Fruit fly (Drosophila melanogaster) whole organism, prepupa: ENCODE data around the gene kis.

Experiments used
- Blimp-1 ChIP-seq: fragments of 200-800 bp; sonication (Bioruptor generic); optimal IDR thresholded peaks from 3 replicates; lab custom pipeline; 2017; ENCODE audit warnings: missing biosample characterization, missing genetic modification characterization, mild to moderate bottlenecking, moderate library complexity, missing genetic modification reagents
- CG10631 ChIP-seq: fragments of 200-800 bp; sonication (Bioruptor generic); optimal IDR thresholded peaks from 2 replicates; lab custom pipeline; 2016; ENCODE audit warnings: missing biosample characterization, missing genetic modification characterization
- CG10669 ChIP-seq: fragments of 200-800 bp; sonication (Bioruptor generic); optimal IDR thresholded peaks from 3 replicates; lab custom pipeline; 2018; ENCODE audit warnings: missing biosample characterization, mild to moderate bottlenecking, missing genetic modification characterization, moderate library complexity
- CG11294 ChIP-seq: fragments of 200-800 bp; sonication (Bioruptor generic); IDR thresholded peaks from 2 replicates; pipeline ENCODE4 v1.3.6; 2022; ENCODE audit warnings: missing biosample characterization, missing genetic modification characterization
- CG11902 ChIP-seq: fragments of 200-800 bp; sonication (Bioruptor generic); optimal IDR thresholded peaks from 3 replicates; lab custom pipeline; 2016; ENCODE audit warnings: missing biosample characterization, missing genetic modification characterization
- CG15336 ChIP-seq: fragments of 200-800 bp; sonication (Bioruptor generic); IDR thresholded peaks from 2 replicates; pipeline ENCODE4 v1.3.6; 2022; ENCODE audit warnings: missing biosample characterization, missing genetic modification characterization
- CG1621 ChIP-seq: fragments of 200-800 bp; sonication (Bioruptor generic); optimal IDR thresholded peaks from 3 replicates; lab custom pipeline; 2018; ENCODE audit warnings: missing biosample characterization, mild to moderate bottlenecking, missing genetic modification characterization
- CG16779 ChIP-seq: fragments of 200-800 bp; sonication (Bioruptor generic); optimal IDR thresholded peaks from 3 replicates; lab custom pipeline; 2017; ENCODE audit warnings: missing biosample characterization, mild to moderate bottlenecking, missing genetic modification characterization
- CG3032 ChIP-seq: fragments of 200-800 bp; optimal IDR thresholded peaks from 2 replicates; lab custom pipeline; 2019; ENCODE audit warnings: missing biosample characterization, mild to moderate bottlenecking, missing genetic modification characterization, moderate library complexity
- CG31627 ChIP-seq: fragments of 200-800 bp; sonication (Bioruptor generic); optimal IDR thresholded peaks from 3 replicates; lab custom pipeline; 2016; ENCODE audit warnings: missing biosample characterization, missing genetic modification characterization
- CG32006 ChIP-seq: fragments of 200-800 bp; sonication (Bioruptor generic); optimal IDR thresholded peaks from 3 replicates; lab custom pipeline; 2017; ENCODE audit warnings: missing biosample characterization, mild to moderate bottlenecking, missing genetic modification characterization
- CG3919 ChIP-seq: fragments of 200-800 bp; sonication (Bioruptor generic); optimal IDR thresholded peaks from 3 replicates; lab custom pipeline; 2016; ENCODE audit warnings: missing biosample characterization, missing genetic modification characterization
- CG4318 ChIP-seq: fragments of 200-800 bp; sonication (Bioruptor generic); optimal IDR thresholded peaks from 3 replicates; lab custom pipeline; 2017; ENCODE audit warnings: missing biosample characterization, mild to moderate bottlenecking, missing genetic modification characterization
- CG6163 ChIP-seq: fragments of 200-800 bp; sonication (Bioruptor generic); IDR thresholded peaks from 3 replicates; pipeline ENCODE4 v1.3.6; 2022; ENCODE audit warnings: missing biosample characterization, missing genetic modification characterization
- CG6792 ChIP-seq: fragments of 200-800 bp; sonication (Bioruptor generic); optimal IDR thresholded peaks from 3 replicates; lab custom pipeline; 2016; ENCODE audit warnings: missing biosample characterization, missing genetic modification characterization
- CG6808 ChIP-seq: fragments of 200-800 bp; sonication (Bioruptor generic); optimal IDR thresholded peaks from 3 replicates; lab custom pipeline; 2017; ENCODE audit warnings: missing biosample characterization, missing genetic modification characterization, mild to moderate bottlenecking, moderate library complexity, missing genetic modification reagents
- CG6854 ChIP-seq: fragments of 200-800 bp; sonication (Bioruptor generic); optimal IDR thresholded peaks from 2 replicates; lab custom pipeline; 2017; ENCODE audit warnings: missing biosample characterization, mild to moderate bottlenecking, missing genetic modification characterization
- CG7368 ChIP-seq: fragments of 200-800 bp; sonication (Bioruptor generic); optimal IDR thresholded peaks from 3 replicates; lab custom pipeline; 2016; ENCODE audit warnings: missing biosample characterization, missing genetic modification characterization
- CG8119 ChIP-seq: fragments of 200-800 bp; sonication (Bioruptor generic); IDR thresholded peaks from 3 replicates; pipeline ENCODE4 v1.3.6; 2022; ENCODE audit warnings: missing biosample characterization, missing genetic modification characterization
- CG8319 ChIP-seq: fragments of 200-800 bp; sonication (Bioruptor generic); optimal IDR thresholded peaks from 3 replicates; lab custom pipeline; 2016; ENCODE audit warnings: missing biosample characterization, missing genetic modification characterization
- CG8632 ChIP-seq: fragments of 200-800 bp; sonication (Bioruptor generic); optimal IDR thresholded peaks from 3 replicates; lab custom pipeline; 2016; ENCODE audit warnings: missing biosample characterization, missing genetic modification characterization
- Eip75B ChIP-seq: fragments of 200-800 bp; sonication (Bioruptor generic); optimal IDR thresholded peaks from 3 replicates; lab custom pipeline; 2016; ENCODE audit warnings: missing biosample characterization, missing genetic modification characterization
- Eip93F ChIP-seq: fragments of 200-800 bp; sonication (Bioruptor generic); optimal IDR thresholded peaks from 2 replicates; lab custom pipeline; 2016; ENCODE audit warnings: missing biosample characterization, mild to moderate bottlenecking, missing genetic modification characterization
- Ets21C ChIP-seq: fragments of 200-800 bp; sonication (Bioruptor generic); optimal IDR thresholded peaks from 3 replicates; lab custom pipeline; 2016; ENCODE audit warnings: missing biosample characterization, missing genetic modification characterization
- Gug ChIP-seq: fragments of 200-800 bp; sonication (Bioruptor generic); IDR thresholded peaks from 2 replicates; pipeline ENCODE4 v1.3.6; 2022; ENCODE audit warnings: missing biosample characterization, missing genetic modification characterization
- Hr38 ChIP-seq: sonication (Bioruptor generic); optimal IDR thresholded peaks from 2 replicates; lab custom pipeline; 2016; ENCODE audit warnings: missing biosample characterization, missing genetic modification characterization
- Hr4 ChIP-seq: fragments of 200-800 bp; sonication (Bioruptor generic); optimal IDR thresholded peaks from 3 replicates; lab custom pipeline; 2016; ENCODE audit warnings: missing biosample characterization, missing genetic modification characterization
- Lpt ChIP-seq: fragments of 200-800 bp; sonication (Bioruptor generic); optimal IDR thresholded peaks from 3 replicates; lab custom pipeline; 2016; ENCODE audit warnings: missing biosample characterization, missing genetic modification characterization
- Met ChIP-seq: fragments of 200-800 bp; sonication (Bioruptor generic); optimal IDR thresholded peaks from 3 replicates; lab custom pipeline; 2016; ENCODE audit warnings: missing biosample characterization, missing genetic modification characterization
- OdsH ChIP-seq: fragments of 200-800 bp; sonication (Bioruptor generic); optimal IDR thresholded peaks from 3 replicates; lab custom pipeline; 2016; ENCODE audit warnings: missing biosample characterization, missing genetic modification characterization
- Sox102F ChIP-seq: fragments of 200-800 bp; sonication (Bioruptor generic); optimal IDR thresholded peaks from 2 replicates; lab custom pipeline; 2016; ENCODE audit warnings: missing biosample characterization, mild to moderate bottlenecking, missing genetic modification characterization
- Sox15 ChIP-seq: fragments of 200-800 bp; sonication (Bioruptor generic); optimal IDR thresholded peaks from 3 replicates; lab custom pipeline; 2016; ENCODE audit warnings: missing biosample characterization, missing genetic modification characterization
- acj6 ChIP-seq: fragments of 200-800 bp; sonication (Bioruptor generic); optimal IDR thresholded peaks from 3 replicates; lab custom pipeline; 2016; ENCODE audit warnings: missing biosample characterization, missing genetic modification characterization
- cyc ChIP-seq: fragments of 200-800 bp; sonication (Bioruptor generic); optimal IDR thresholded peaks from 3 replicates; lab custom pipeline; 2016; ENCODE audit warnings: missing biosample characterization, missing genetic modification characterization
- dac ChIP-seq: fragments of 200-800 bp; sonication (Bioruptor generic); optimal IDR thresholded peaks from 2 replicates; lab custom pipeline; 2017; ENCODE audit warnings: missing biosample characterization, mild to moderate bottlenecking, missing genetic modification characterization
- dsx ChIP-seq: fragments of 200-800 bp; optimal IDR thresholded peaks from 3 replicates; lab custom pipeline; 2019; ENCODE audit warnings: missing biosample characterization, mild to moderate bottlenecking, missing genetic modification characterization, moderate library complexity; ENCODE audit not compliant: poor library complexity, severe bottlenecking
- eg ChIP-seq: fragments of 200-800 bp; sonication (Bioruptor generic); IDR thresholded peaks from 3 replicates; pipeline ENCODE4 v1.3.6; 2022; ENCODE audit warnings: missing biosample characterization, missing genetic modification characterization
- esn ChIP-seq: fragments of 200-800 bp; sonication (Bioruptor generic); optimal IDR thresholded peaks from 2 replicates; lab custom pipeline; 2016; ENCODE audit warnings: missing biosample characterization, mild to moderate bottlenecking, missing genetic modification characterization, moderate library complexity
- fd59A ChIP-seq: fragments of 200-800 bp; sonication (Bioruptor generic); optimal IDR thresholded peaks from 2 replicates; lab custom pipeline; 2017; ENCODE audit warnings: missing biosample characterization, mild to moderate bottlenecking, missing genetic modification characterization, missing genetic modification reagents
- fkh ChIP-seq: fragments of 200-800 bp; sonication (Bioruptor generic); optimal IDR thresholded peaks from 3 replicates; lab custom pipeline; 2017; ENCODE audit warnings: missing biosample characterization, mild to moderate bottlenecking, missing genetic modification characterization, moderate library complexity
- lz ChIP-seq: fragments of 200-800 bp; sonication (Bioruptor generic); optimal IDR thresholded peaks from 3 replicates; lab custom pipeline; 2016; ENCODE audit warnings: missing biosample characterization, missing genetic modification characterization
- net ChIP-seq: fragments of 200-800 bp; sonication (Bioruptor generic); optimal IDR thresholded peaks from 3 replicates; lab custom pipeline; 2016; ENCODE audit warnings: missing biosample characterization, missing genetic modification characterization
- salr ChIP-seq, 2 experiments: fragments of 200-800 bp; sonication (Bioruptor generic); optimal IDR thresholded peaks; 3 replicates each; lab custom pipeline; 2016 to 2018; ENCODE audit warnings: missing biosample characterization in 2 of 2, missing genetic modification characterization in 2 of 2, mild to moderate bottlenecking in 1 of 2
- ss ChIP-seq, 2 experiments: fragments of 200-800 bp; sonication (Bioruptor generic); optimal IDR thresholded peaks; 2 replicates in 1 of 2; 3 replicates in 1 of 2; lab custom pipeline; 2017 to 2018; ENCODE audit warnings: mild to moderate bottlenecking in 2 of 2, missing biosample characterization in 2 of 2, missing genetic modification characterization in 2 of 2, moderate library complexity in 1 of 2
- svp ChIP-seq: fragments of 200-800 bp; sonication (Bioruptor generic); peaks from one replicate; lab custom pipeline; 2016; ENCODE audit warnings: missing biosample characterization, missing genetic modification characterization
- topi ChIP-seq: fragments of 200-800 bp; sonication (Bioruptor generic); optimal IDR thresholded peaks from 3 replicates; lab custom pipeline; 2016; ENCODE audit warnings: missing biosample characterization, missing genetic modification characterization

Gene kis

DNA sequence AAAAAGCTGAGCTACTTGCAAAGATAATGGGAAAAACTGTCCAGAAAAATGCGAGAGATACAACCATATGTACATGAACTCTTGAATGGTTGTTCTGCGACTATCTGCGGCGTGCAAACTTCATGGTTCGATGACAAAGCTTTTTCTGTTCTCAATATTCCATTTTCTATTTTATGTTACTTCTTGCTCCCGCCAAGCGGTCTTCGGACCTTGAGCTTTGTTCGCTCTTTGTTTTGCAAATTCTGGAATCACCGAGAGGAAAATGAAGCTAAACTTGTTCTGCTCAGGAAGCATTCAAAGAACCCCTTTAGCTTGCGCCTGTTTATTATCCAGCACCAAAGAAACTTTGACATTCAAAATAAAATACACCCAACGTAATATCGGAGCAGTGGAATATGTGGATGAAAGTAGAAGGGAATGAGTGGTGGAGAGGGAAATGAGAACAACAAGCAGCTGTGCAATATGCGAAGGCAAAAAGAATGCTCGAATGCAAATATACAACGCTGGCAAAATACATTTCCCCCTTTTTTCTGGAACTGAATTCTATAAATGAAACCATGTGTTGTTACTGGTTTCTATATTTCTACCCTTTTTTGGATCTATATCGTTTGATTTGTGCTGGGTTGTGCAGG lies 82.2 kb downstream of the kis start (continued):
- TF ChIP-seq dsx (peak; percentile 35), net (GFP tag; lab: Kevin White, UChicago) (peak; percentile 25), CG6808 (GFP tag; lab: Kevin White, UChicago) (peak; percentile 76), CG11294 (GFP tag; lab: Robert Waterston, UW) (no peak), CG16779 (no peak), CG8632 (no peak), CG32006 (GFP tag; lab: Kevin White, UChicago) (no peak)

DNA sequence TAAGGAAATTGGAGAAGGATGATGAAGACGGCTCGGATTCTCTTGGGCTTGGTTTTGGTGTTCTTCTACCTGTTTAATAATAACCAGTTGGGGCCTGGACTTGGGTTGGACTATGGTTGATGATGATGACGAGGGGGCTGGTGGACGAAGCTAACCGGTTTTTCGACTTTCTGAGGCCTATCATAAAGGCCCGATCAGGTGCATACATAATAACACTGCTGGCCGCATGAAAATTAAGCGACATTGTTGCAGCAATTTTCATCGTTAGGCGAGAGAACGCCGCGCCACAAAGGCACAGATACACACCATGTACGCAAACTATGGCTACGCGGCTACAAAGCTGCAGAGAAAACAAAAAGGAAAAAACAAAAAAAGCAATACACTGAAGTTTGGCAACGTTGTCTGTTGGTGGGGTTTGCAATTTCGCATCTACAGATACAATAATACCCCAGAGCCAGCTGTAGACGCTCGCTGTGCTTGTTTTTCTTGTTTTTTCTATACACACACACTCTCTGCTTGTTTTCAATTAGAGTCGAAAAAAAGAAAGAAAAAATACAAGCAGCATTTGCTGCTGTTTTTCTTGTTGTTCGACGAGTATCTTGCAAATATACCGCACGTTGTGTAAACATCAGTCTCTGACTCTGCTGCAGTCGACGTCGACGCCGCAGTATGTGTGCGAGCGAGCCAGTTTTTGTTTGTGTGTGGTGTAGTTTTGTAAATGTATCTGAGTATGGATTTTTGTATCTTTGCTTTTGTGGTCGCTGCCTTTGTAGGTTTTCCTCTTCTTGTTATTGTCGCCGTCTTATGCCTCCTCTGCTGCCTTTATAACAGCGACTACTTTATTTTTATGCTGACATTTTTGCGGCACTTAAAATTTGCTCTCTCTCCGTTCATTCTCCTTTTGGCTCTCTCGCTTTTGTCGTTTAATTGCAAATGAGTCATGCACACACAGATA lies 84.2 kb downstream of the kis start:
- peak; percentile 69 for TF ChIP-seq Met (GFP tag; lab: Kevin White, UChicago)
- no peak for TF ChIP-seq CG6163
- peak; percentile 88 for TF ChIP-seq CG3032 (tag; lab: Kevin White, UChicago)
- peak; percentile 98 for TF ChIP-seq CG6808 (GFP tag; lab: Kevin White, UChicago)
- TF ChIP-seq Gug, result no peak
- TF ChIP-seq ss (GFP tag; optimal IDR thresholded peaks at IDR 0.05; lab: Kevin White, UChicago), result peak; percentile 98 to 99
- peak; percentile 82 for TF ChIP-seq CG6792 (GFP tag; lab: Kevin White, UChicago)
- no peak for TF ChIP-seq CG31627
- TF ChIP-seq lz (GFP tag; lab: Kevin White, UChicago), result peak; percentile 52
- peak; percentile 75 for TF ChIP-seq CG10631 (GFP tag; lab: Kevin White, UChicago)
- peak; percentile 85 for TF ChIP-seq OdsH
- TF ChIP-seq Eip93F (GFP tag; lab: Kevin White, UChicago), result peak; percentile 82
- TF ChIP-seq topi (GFP tag; lab: Kevin White, UChicago), result peak; percentile 62
- no peak for TF ChIP-seq CG15336 (GFP tag; lab: Robert Waterston, UW)
- TF ChIP-seq CG8119, result no peak
- TF ChIP-seq Hr4, result peak; percentile 80
- peak; percentile 90 for TF ChIP-seq Eip75B (GFP tag; lab: Kevin White, UChicago)
- peak; percentile 88 for TF ChIP-seq Sox102F
- TF ChIP-seq salr (GFP tag; optimal IDR thresholded peaks at IDR 0.05; lab: Kevin White, UChicago), result peak; percentile 83 to 96
- TF ChIP-seq CG16779, result peak; percentile 99
- no peak for TF ChIP-seq eg (GFP tag; lab: Robert Waterston, UW)
- peak; percentile 50 for TF ChIP-seq CG4318
- TF ChIP-seq net (GFP tag; lab: Kevin White, UChicago), result peak; percentile 96
- peak; percentile 43 for TF ChIP-seq Ets21C
- peak; percentile 94 for TF ChIP-seq CG1621
- TF ChIP-seq CG11294 (GFP tag; lab: Robert Waterston, UW), result no peak
- no peak for TF ChIP-seq Sox15
- peak; percentile 90 for TF ChIP-seq CG10669 (GFP tag; lab: Kevin White, UChicago)
- TF ChIP-seq CG7368 (GFP tag; lab: Kevin White, UChicago), result peak; percentile 89
- peak; percentile 100 for TF ChIP-seq fkh (GFP tag; lab: Kevin White, UChicago)
- TF ChIP-seq CG8319 (GFP tag; lab: Kevin White, UChicago), result peak; percentile 68
- peak; percentile 99 for TF ChIP-seq Lpt (GFP tag; lab: Kevin White, UChicago)
- peak; percentile 62 for TF ChIP-seq acj6 (GFP tag; lab: Kevin White, UChicago)
- peak; percentile 80 for TF ChIP-seq svp (GFP tag; lab: Kevin White, UChicago)
- no peak for TF ChIP-seq cyc
- no peak for TF ChIP-seq CG11902
- peak; percentile 66 for TF ChIP-seq Blimp-1 (GFP tag; lab: Kevin White, UChicago)
- peak; percentile 85 for TF ChIP-seq CG3919 (GFP tag; lab: Kevin White, UChicago)
- peak; percentile 94 for TF ChIP-seq dac (GFP tag; lab: Kevin White, UChicago)
- peak; percentile 88 for TF ChIP-seq Hr38 (GFP tag; lab: Kevin White, UChicago)
- TF ChIP-seq esn, result peak; percentile 69
- TF ChIP-seq CG6854 (GFP tag; lab: Kevin White, UChicago), result peak; percentile 92
- TF ChIP-seq fd59A (GFP tag; lab: Kevin White, UChicago), result peak; percentile 81
